Worm (Caenorhabditis elegans) whole organism, L4 larva: ENCODE results near the gene Y39B6A.10.
A peak's percentile ranks its signal among the peaks of the same experiment; 100 is the strongest.

Source experiments
- F26F4.8 ChIP-seq: fragments of 200-800 bp; sonication (Bioruptor generic); conservative IDR thresholded peaks from 2 replicates; pipeline ENCODE4 v1.3.6; 2022; ENCODE audit warnings: missing genetic modification characterization, missing compliant biosample characterization
- F49E8.2 ChIP-seq: sonication (generic microtip); optimal IDR thresholded peaks from 2 replicates; lab custom pipeline; 2016; ENCODE audit warnings: missing compliant biosample characterization, mild to moderate bottlenecking, missing genetic modification characterization, borderline replicate concordance
- R02D3.7 ChIP-seq: fragments of 150-350 bp; sonication (generic microtip); optimal IDR thresholded peaks from 3 replicates; lab custom pipeline; 2014; ENCODE audit warnings: missing biosample characterization, missing genetic modification characterization
- T20F7.1 ChIP-seq: fragments of 200-800 bp; sonication (Bioruptor generic); optimal IDR thresholded peaks from 2 replicates; lab custom pipeline; 2018; ENCODE audit warnings: mild to moderate bottlenecking, missing genetic modification characterization, missing compliant biosample characterization
- T26A8.4 ChIP-seq: fragments of 200-800 bp; sonication (Bioruptor generic); IDR thresholded peaks from 2 replicates; pipeline ENCODE4 v1.3.6; 2022; ENCODE audit warnings: missing genetic modification characterization, missing compliant biosample characterization
- Y48G9A.11 ChIP-seq: fragments of 200-800 bp; sonication (Bioruptor generic); IDR thresholded peaks from 2 replicates; pipeline ENCODE4 v1.3.6; 2022; ENCODE audit warnings: missing genetic modification reagents, missing genetic modification characterization, missing compliant biosample characterization
- Y5F2A.4 ChIP-seq: fragments of 200-800 bp; sonication (Bioruptor generic); optimal IDR thresholded peaks from 2 replicates; lab custom pipeline; 2018; ENCODE audit warnings: mild to moderate bottlenecking, missing genetic modification characterization, missing compliant biosample characterization
- ZK337.2 ChIP-seq: fragments of 200-800 bp; sonication (Bioruptor generic); IDR thresholded peaks from 2 replicates; pipeline ENCODE4 v1.3.6; 2022; ENCODE audit warnings: missing genetic modification reagents, missing genetic modification characterization, missing compliant biosample characterization
- ZK546.5 ChIP-seq, 2 experiments: sonication (generic microtip); optimal IDR thresholded peaks; 2 replicates each; lab custom pipeline; 2017; ENCODE audit warnings: missing biosample characterization in 2 of 2, missing genetic modification characterization in 2 of 2
- aha-1 ChIP-seq: fragments of 150-350 bp; peaks from one replicate; lab custom pipeline; 2014; ENCODE audit warnings: missing biosample characterization, missing genetic modification characterization
- ceh-28 ChIP-seq: fragments of 150-350 bp; optimal IDR thresholded peaks from 2 replicates; lab custom pipeline; 2014; ENCODE audit warnings: missing biosample characterization, missing genetic modification reagents, missing genetic modification characterization
- ctbp-1 ChIP-seq: fragments of 200-800 bp; sonication (Bioruptor generic); IDR thresholded peaks from 2 replicates; pipeline ENCODE4 v1.3.6; 2022; ENCODE audit warnings: missing genetic modification reagents, missing genetic modification characterization, missing compliant biosample characterization
- daf-12 ChIP-seq: fragments of 150-350 bp; optimal IDR thresholded peaks from 2 replicates; lab custom pipeline; 2014; ENCODE audit warnings: missing biosample characterization, missing genetic modification reagents, missing genetic modification characterization
- daf-16 ChIP-seq, 3 experiments: sonication (generic microtip); optimal IDR thresholded peaks; 2 replicates each; lab custom pipeline; 2016 to 2017; ENCODE audit warnings: missing genetic modification characterization in 3 of 3, missing genetic modification reagents in 3 of 3, mild to moderate bottlenecking in 2 of 3, missing compliant biosample characterization in 2 of 3, missing biosample characterization in 1 of 3, moderate library complexity in 1 of 3
- dmd-6 ChIP-seq: fragments of 200-800 bp; sonication (Bioruptor generic); IDR thresholded peaks from 2 replicates; pipeline ENCODE4 v1.3.6; 2022; ENCODE audit warnings: missing genetic modification reagents, missing genetic modification characterization, missing compliant biosample characterization
- dpl-1 ChIP-seq: fragments of 150-350 bp; optimal IDR thresholded peaks from 2 replicates; lab custom pipeline; 2014; ENCODE audit warnings: missing biosample characterization, missing genetic modification reagents, missing genetic modification characterization
- duxl-1 ChIP-seq: sonication (generic microtip); optimal IDR thresholded peaks from 2 replicates; lab custom pipeline; 2016; ENCODE audit warnings: mild to moderate bottlenecking, missing genetic modification characterization, moderate library complexity, missing compliant biosample characterization; ENCODE audit not compliant: poor library complexity
- egl-43 ChIP-seq: fragments of 200-800 bp; sonication (Bioruptor generic); IDR thresholded peaks from 2 replicates; pipeline ENCODE4 v1.3.6; 2022; ENCODE audit warnings: missing genetic modification reagents, missing genetic modification characterization, missing compliant biosample characterization
- gei-8 ChIP-seq: fragments of 200-800 bp; sonication (Bioruptor generic); optimal IDR thresholded peaks from 2 replicates; lab custom pipeline; 2018; ENCODE audit warnings: mild to moderate bottlenecking, missing genetic modification characterization, missing compliant biosample characterization
- jun-1 ChIP-seq: fragments of 150-350 bp; optimal IDR thresholded peaks from 2 replicates; lab custom pipeline; 2014; ENCODE audit warnings: missing biosample characterization, missing genetic modification reagents, missing genetic modification characterization
- lin-13 ChIP-seq: fragments of 150-350 bp; optimal IDR thresholded peaks from 2 replicates; lab custom pipeline; 2014; ENCODE audit warnings: missing biosample characterization, missing genetic modification reagents, missing genetic modification characterization
- lin-38 ChIP-seq: fragments of 200-800 bp; sonication (Bioruptor generic); IDR thresholded peaks from 2 replicates; pipeline ENCODE4 v1.3.6; 2022; ENCODE audit warnings: missing genetic modification reagents, missing genetic modification characterization, missing compliant biosample characterization
- lsy-2 ChIP-seq, 2 experiments: fragments of 150-350 bp in 1 of 2; sonication (generic microtip) in 1 of 2; optimal IDR thresholded peaks; 2 replicates each; lab custom pipeline; 2014 to 2017; ENCODE audit warnings: missing biosample characterization in 2 of 2, missing genetic modification characterization in 2 of 2
- madf-5 ChIP-seq, 2 experiments: fragments of 200-800 bp; sonication (Bioruptor generic); IDR thresholded peaks; 2 replicates each; pipeline ENCODE4 v1.3.6; 2022; ENCODE audit warnings: missing compliant biosample characterization in 2 of 2, missing genetic modification characterization in 2 of 2
- madf-9 ChIP-seq: fragments of 200-800 bp; sonication (Bioruptor generic); conservative IDR thresholded peaks from 2 replicates; pipeline ENCODE4 v1.3.6; 2022; ENCODE audit warnings: missing genetic modification reagents, missing genetic modification characterization, missing compliant biosample characterization
- mep-1 ChIP-seq: fragments of 150-350 bp; sonication (generic microtip); optimal IDR thresholded peaks from 3 replicates; lab custom pipeline; 2014; ENCODE audit warnings: missing biosample characterization, missing genetic modification characterization
- mes-2 ChIP-seq: sonication (generic microtip); optimal IDR thresholded peaks from 2 replicates; lab custom pipeline; 2016; ENCODE audit warnings: missing genotype, mild to moderate bottlenecking, missing genetic modification characterization, missing compliant biosample characterization; ENCODE audit not compliant: poor library complexity, severe bottlenecking
- nhr-28 ChIP-seq: fragments of 150-350 bp; optimal IDR thresholded peaks from 2 replicates; lab custom pipeline; 2014; ENCODE audit warnings: missing biosample characterization, missing genetic modification characterization
- php-3 ChIP-seq: fragments of 200-800 bp; sonication (Bioruptor generic); IDR thresholded peaks from 2 replicates; pipeline ENCODE4 v1.3.6; 2022; ENCODE audit warnings: missing genetic modification reagents, missing genetic modification characterization, missing compliant biosample characterization
- pqm-1 ChIP-seq: sonication (generic microtip); optimal IDR thresholded peaks from 2 replicates; lab custom pipeline; 2017; ENCODE audit warnings: missing biosample characterization, missing genetic modification characterization
- rbr-2 ChIP-seq: sonication (generic microtip); optimal IDR thresholded peaks from 2 replicates; lab custom pipeline; 2016; ENCODE audit warnings: missing genotype, missing genetic modification characterization, missing compliant biosample characterization
- skn-1 ChIP-seq: fragments of 150-350 bp; optimal IDR thresholded peaks from 2 replicates; lab custom pipeline; 2014; ENCODE audit warnings: missing biosample characterization, missing genetic modification characterization
- tag-97 ChIP-seq: fragments of 200-800 bp; sonication (Bioruptor generic); IDR thresholded peaks from 2 replicates; pipeline ENCODE4 v1.3.6; 2022; ENCODE audit warnings: missing genetic modification characterization, missing compliant biosample characterization
- zag-1 ChIP-seq: fragments of 150-350 bp; optimal IDR thresholded peaks from 2 replicates; lab custom pipeline; 2014; ENCODE audit warnings: missing biosample characterization, missing genetic modification characterization
- zip-2 ChIP-seq: fragments of 150-350 bp; optimal IDR thresholded peaks from 2 replicates; lab custom pipeline; 2014; ENCODE audit warnings: missing biosample characterization, missing genetic modification characterization
- ztf-7 ChIP-seq: fragments of 150-350 bp; optimal IDR thresholded peaks from 2 replicates; lab custom pipeline; 2014; ENCODE audit warnings: missing biosample characterization, missing genetic modification characterization

The Y39B6A.10 gene

ce11 chrV:19119260-19119659 is 14.1 kb downstream of the Y39B6A.10 start, which contains the start of gene Y39B6A.13:
TSS of gene Y39B6A.13 (minus strand) at chrV:19119425.
- TF ChIP-seq daf-12 (tag; lab: Kevin White, UChicago): no peak
- peak in 1 of 2 experiments; percentile 52 for TF ChIP-seq lsy-2 (tag; optimal IDR thresholded peaks at IDR 0.05; lab: Kevin White, UChicago)
- TF ChIP-seq mep-1 (tag; lab: Kevin White, UChicago): peak; percentile 43
- no peak for TF ChIP-seq ceh-28 (tag; lab: Kevin White, UChicago)
- TF ChIP-seq R02D3.7 (tag; lab: Kevin White, UChicago): peak; percentile 78
- TF ChIP-seq Y5F2A.4: no peak
- peak; percentile 97 for TF ChIP-seq T20F7.1 (GFP tag; lab: Kevin White, UChicago)
- TF ChIP-seq duxl-1 (tag; lab: Kevin White, UChicago): no peak
- TF ChIP-seq F26F4.8 (GFP tag; lab: Robert Waterston, UW): no peak
- peak; percentile 12 for TF ChIP-seq aha-1 (tag; lab: Kevin White, UChicago)
- no peak for TF ChIP-seq madf-9 (GFP tag; lab: Robert Waterston, UW)
- TF ChIP-seq Y48G9A.11 (GFP tag; lab: Robert Waterston, UW): peak; percentile 99
- peak; percentile 82 for TF ChIP-seq dpl-1 (GFP tag; lab: Kevin White, UChicago)
- TF ChIP-seq rbr-2 (tag; lab: Kevin White, UChicago): no peak
- peak; percentile 62 for TF ChIP-seq mes-2 (tag; lab: Kevin White, UChicago)
- TF ChIP-seq ZK337.2 (GFP tag; lab: Robert Waterston, UW): no peak
- no peak for TF ChIP-seq zag-1
- no peak for TF ChIP-seq T26A8.4 (GFP tag; lab: Robert Waterston, UW)
- TF ChIP-seq ctbp-1 (GFP tag; lab: Robert Waterston, UW): no peak
- TF ChIP-seq pqm-1: no peak
- TF ChIP-seq lin-38: peak; percentile 23; the same call in 1 of the 2 replicates
- peak; percentile 30 for TF ChIP-seq nhr-28 (tag; lab: Kevin White, UChicago)

- no peak for TF ChIP-seq dmd-6 (GFP tag; lab: Robert Waterston, UW)
- TF ChIP-seq lsy-2 (tag; optimal IDR thresholded peaks at IDR 0.05; lab: Kevin White, UChicago): no peak
- TF ChIP-seq jun-1 (tag; lab: Kevin White, UChicago): no peak
- TF ChIP-seq zip-2 (tag; lab: Kevin White, UChicago): no peak
- TF ChIP-seq daf-16 (GFP tag; optimal IDR thresholded peaks at IDR 0.05; lab: Kevin White, UChicago): no peak
- no peak for TF ChIP-seq daf-16 (tag; optimal IDR thresholded peaks at IDR 0.05; lab: Kevin White, UChicago)
- no peak for TF ChIP-seq tag-97 (GFP tag; lab: Robert Waterston, UW)
- no peak for TF ChIP-seq lin-13
- TF ChIP-seq ZK546.5 (tag; optimal IDR thresholded peaks at IDR 0.05; lab: Kevin White, UChicago): no peak
- no peak for TF ChIP-seq ztf-7 (tag; lab: Kevin White, UChicago)
- TF ChIP-seq egl-43: no peak
- TF ChIP-seq F49E8.2 (tag; lab: Kevin White, UChicago): no peak
- no peak for TF ChIP-seq madf-5 (GFP tag; IDR thresholded peaks at IDR 0.05; lab: Robert Waterston, UW)
- TF ChIP-seq php-3 (GFP tag; lab: Robert Waterston, UW): no peak
- no peak for TF ChIP-seq aha-1 (tag; lab: Kevin White, UChicago)
- no peak for TF ChIP-seq gei-8 (GFP tag; lab: Kevin White, UChicago)
- TF ChIP-seq ZK337.2 (GFP tag; lab: Robert Waterston, UW): no peak
- no peak for TF ChIP-seq skn-1
Observed at ce11 chrV:19118312-19118711, 15.1 kb downstream of the Y39B6A.10 start, which contains the start of gene pro-3. TSS of gene pro-3 (minus strand) at chrV:19118412.

ce11 chrV:19116872-19117372 is 16.5 kb downstream of the Y39B6A.10 start:
- peak; percentile 84 for TF ChIP-seq ceh-28 (tag; lab: Kevin White, UChicago)
- no peak for TF ChIP-seq rbr-2 (tag; lab: Kevin White, UChicago)
- TF ChIP-seq mep-1 (tag; lab: Kevin White, UChicago): no peak
- no peak for TF ChIP-seq R02D3.7 (tag; lab: Kevin White, UChicago)
